Worm (Caenorhabditis elegans) whole organism, late embryonic: ENCODE results near the gene npp-3.

Source experiments
- dve-1 ChIP-seq: sonication (generic microtip); optimal IDR thresholded peaks from 2 replicates; lab custom pipeline; 2017; ENCODE audit warnings: antibody characterized with exemption, mild to moderate bottlenecking, missing genetic modification characterization, missing compliant biosample characterization
- hlh-6 ChIP-seq: sonication (generic microtip); optimal IDR thresholded peaks from 2 replicates; lab custom pipeline; 2016; ENCODE audit warnings: missing genotype, missing genetic modification characterization, missing compliant biosample characterization
- pqm-1 ChIP-seq: sonication (generic microtip); optimal IDR thresholded peaks from 2 replicates; lab custom pipeline; 2016; ENCODE audit warnings: missing genetic modification characterization, missing compliant biosample characterization
- unc-86 ChIP-seq: sonication (generic microtip); optimal IDR thresholded peaks from 2 replicates; lab custom pipeline; 2016; ENCODE audit warnings: missing genetic modification characterization, missing compliant biosample characterization
- ztf-16 ChIP-seq: sonication (generic microtip); optimal IDR thresholded peaks from 2 replicates; lab custom pipeline; 2017; ENCODE audit warnings: missing genetic modification characterization, missing compliant biosample characterization

DNA sequence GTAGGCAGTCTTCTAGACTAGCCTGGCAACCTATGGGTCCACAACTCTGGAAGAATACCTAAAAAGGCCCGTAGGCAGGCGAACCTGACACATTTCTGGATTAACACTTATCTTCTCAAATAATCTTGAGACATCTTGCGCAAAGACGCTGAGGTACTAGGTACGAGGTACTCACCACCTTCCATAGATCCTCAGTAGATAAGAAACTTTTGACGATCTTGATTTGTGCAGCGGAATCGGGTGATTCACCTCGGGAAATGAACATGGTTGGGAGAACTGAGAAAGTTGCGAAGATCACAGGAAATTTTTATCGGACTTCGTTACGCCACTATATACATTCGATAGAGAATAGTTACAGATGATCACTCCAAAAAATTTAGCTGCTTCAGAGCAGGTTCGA is 13.6 kb upstream of the npp-3 start:
- no peak for TF ChIP-seq ztf-16 (tag; lab: Kevin White, UChicago)
- no peak for TF ChIP-seq pqm-1 (tag; lab: Kevin White, UChicago)
- no peak for TF ChIP-seq unc-86 (tag; lab: Kevin White, UChicago)
- no peak for TF ChIP-seq dve-1
- TF ChIP-seq hlh-6 (tag; lab: Kevin White, UChicago): no peak
